Fruit fly (Drosophila melanogaster): Measurements from ENCODE around the gene CG43373.

The CG43373 gene

dm6 chr3L:16574307-16574946, 31.3 kb upstream of the CG43373 start, which contains the start of gene mbf1 (continued):
- TF ChIP-seq CG8281 (tag; optimal IDR thresholded peaks at IDR 0.05) (no peak), B-H1 (GFP tag; IDR thresholded peaks at IDR 0.05) (no peak), CG11247 (GFP tag; IDR thresholded peaks at IDR 0.05) (no peak), pzg (GFP tag; optimal IDR thresholded peaks at IDR 0.05) (peak; percentile 90), Hey (tag; optimal IDR thresholded peaks at IDR 0.05) (no peak), ara (GFP tag; IDR thresholded peaks at IDR 0.05) (no peak), CG11093 (GFP tag; IDR thresholded peaks at IDR 0.05) (no peak), Doc2 (GFP tag; IDR thresholded peaks at IDR 0.05) (no peak), CG18619 (GFP tag; optimal IDR thresholded peaks at IDR 0.05) (no peak), crc (GFP tag; optimal IDR thresholded peaks at IDR 0.05) (no peak), pb (GFP tag; optimal IDR thresholded peaks at IDR 0.05) (no peak), Nf-YA (GFP tag; IDR thresholded peaks at IDR 0.05) (no peak), CG3065 (GFP tag; optimal IDR thresholded peaks at IDR 0.05) (no peak), CG17912 (GFP tag; optimal IDR thresholded peaks at IDR 0.05) (no peak), CG4617 (GFP tag; optimal IDR thresholded peaks at IDR 0.05; ENCODE audit: borderline replicate concordance) (peak; percentile 91), unc-4 (GFP tag; IDR thresholded peaks at IDR 0.05; ENCODE audit: partially characterized antibody) (peak; percentile 71), wdn (GFP tag; IDR thresholded peaks at IDR 0.05) (no peak), CG7963 (GFP tag; IDR thresholded peaks at IDR 0.05; ENCODE audit: partially characterized antibody) (no peak), insv (GFP tag; optimal IDR thresholded peaks at IDR 0.05) (peak in 1 of 2 experiments; percentile 10), CG10654 (GFP tag; optimal IDR thresholded peaks at IDR 0.05) (no peak), dpn (GFP tag; optimal IDR thresholded peaks at IDR 0.05) (peak in 1 of 2 experiments; percentile 4), dmrt99B (tag; optimal IDR thresholded peaks at IDR 0.05) (no peak), chif (GFP tag; optimal IDR thresholded peaks at IDR 0.05) (peak in 1 of 2 experiments; percentile 8), CG10565 (GFP tag; optimal IDR thresholded peaks at IDR 0.05) (no peak), ftz-f1 (GFP tag; optimal IDR thresholded peaks at IDR 0.05) (no peak), Mrtf (GFP tag; IDR thresholded peaks at IDR 0.05) (no peak), CG12071 (GFP tag; optimal IDR thresholded peaks at IDR 0.05) (no peak), z (GFP tag; IDR thresholded peaks at IDR 0.05) (no peak), Lpt (GFP tag; optimal IDR thresholded peaks at IDR 0.05) (no peak), unpg (GFP tag; optimal IDR thresholded peaks at IDR 0.05) (peak; percentile 14), nau (GFP tag; optimal IDR thresholded peaks at IDR 0.05) (no peak), Chrac-16 (GFP tag; optimal IDR thresholded peaks at IDR 0.05) (no peak), CG15514 (GFP tag; optimal IDR thresholded peaks at IDR 0.05) (peak; percentile 63), CG8924 (tag; optimal IDR thresholded peaks at IDR 0.05) (peak; percentile 52), wor (GFP tag; IDR thresholded peaks at IDR 0.05) (no peak), CG13287 (GFP tag; IDR thresholded peaks at IDR 0.05; ENCODE audit: partially characterized antibody) (peak; percentile 75), CG1603 (tag; optimal IDR thresholded peaks at IDR 0.05) (peak; percentile 67), CG6791 (GFP tag; IDR thresholded peaks at IDR 0.05; ENCODE audit: partially characterized antibody) (no peak), mirr (GFP tag; optimal IDR thresholded peaks at IDR 0.05) (no peak), mam (GFP tag; optimal IDR thresholded peaks at IDR 0.05) (peak; percentile 37), CG10462 (GFP tag; optimal IDR thresholded peaks at IDR 0.05) (no peak), Elba2 (GFP tag; optimal IDR thresholded peaks at IDR 0.05) (peak; percentile 3), btn (GFP tag; optimal IDR thresholded peaks at IDR 0.05) (no peak), lbe (GFP tag; optimal IDR thresholded peaks at IDR 0.05) (no peak), dmrt11E (tag; optimal IDR thresholded peaks at IDR 0.05) (peak; percentile 10), CG8359 (GFP tag; optimal IDR thresholded peaks at IDR 0.05; ENCODE audit: borderline replicate concordance) (no peak), knrl (GFP tag; IDR thresholded peaks at IDR 0.05; ENCODE audit: partially characterized antibody) (peak; percentile 51; the same call in 2 of the 3 replicates), mld (GFP tag; IDR thresholded peaks at IDR 0.05; ENCODE audit: partially characterized antibody) (0 out of 3 replicates have a peak, but pooled peaks have one; percentile 13), Ets97D (GFP tag; optimal IDR thresholded peaks at IDR 0.05) (peak; percentile 81), pnt (GFP tag; optimal IDR thresholded peaks at IDR 0.05) (peak; percentile 22)
